Fruit fly (Drosophila melanogaster): ENCODE data around the gene MED4.

Gene MED4

dm6 chr3L:7250469-7250868, at the start of gene MED4:
MED4 (minus strand) TSS chr3L:7250527.
- TF ChIP-seq CG8478 (optimal IDR thresholded peaks at IDR 0.05) (no peak), CTCF (optimal IDR thresholded peaks at IDR 0.05) (peak in 1 of 2 experiments; percentile 10)

- TF ChIP-seq CTCF (optimal IDR thresholded peaks at IDR 0.05) (no peak), CG8478 (optimal IDR thresholded peaks at IDR 0.05) (no peak)
Observed at dm6 chr3L:7283541-7283940, 33.2 kb upstream of the MED4 start.

- TF ChIP-seq CG8478 (optimal IDR thresholded peaks at IDR 0.05) (no peak), CTCF (optimal IDR thresholded peaks at IDR 0.05) (no peak)
Observed at dm6 chr3L:7263757-7264516, 13.6 kb upstream of the MED4 start, which contains the start of gene CG14830. CG14830 (minus strand) TSS chr3L:7263920.

- TF ChIP-seq CTCF (optimal IDR thresholded peaks at IDR 0.05) (no peak), CG8478 (optimal IDR thresholded peaks at IDR 0.05) (no peak)
Observed at dm6 chr3L:7262471-7262870, 12.1 kb upstream of the MED4 start.

- no peak for TF ChIP-seq CG8478 (optimal IDR thresholded peaks at IDR 0.05)
- TF ChIP-seq CTCF (optimal IDR thresholded peaks at IDR 0.05): no peak
Observed at dm6 chr3L:7258267-7258666, 7.9 kb upstream of the MED4 start.

dm6 chr3L:7254724-7255123, 4.4 kb upstream of the MED4 start:
- TF ChIP-seq CTCF (optimal IDR thresholded peaks at IDR 0.05): no peak
- no peak for TF ChIP-seq CG8478 (optimal IDR thresholded peaks at IDR 0.05)

- TF ChIP-seq CTCF (optimal IDR thresholded peaks at IDR 0.05): peak; percentile 1 to 36
- TF ChIP-seq CG8478 (optimal IDR thresholded peaks at IDR 0.05): no peak
Observed at dm6 chr3L:7249167-7249566, 1.2 kb downstream of the MED4 start, which contains the start of gene Cdc27. Cdc27 (minus strand) TSS chr3L:7249340.

- TF ChIP-seq CTCF (optimal IDR thresholded peaks at IDR 0.05): no peak
- no peak for TF ChIP-seq CG8478 (optimal IDR thresholded peaks at IDR 0.05)
Observed at dm6 chr3L:7243775-7244438, 6.4 kb downstream of the MED4 start, which contains the start of the genes mRpL50 and mei-P22. mRpL50 (minus strand) TSS chr3L:7243933. mei-P22 (plus strand) TSS chr3L:7244388.

- TF ChIP-seq CTCF (optimal IDR thresholded peaks at IDR 0.05) (no peak), CG8478 (optimal IDR thresholded peaks at IDR 0.05) (no peak)
Observed at dm6 chr3L:7241217-7241859, 9.0 kb downstream of the MED4 start, which contains the start of the genes RpL18 and Neos. RpL18 (minus strand) TSS chr3L:7241351. Neos (plus strand) TSS chr3L:7241628.

- TF ChIP-seq CG8478 (optimal IDR thresholded peaks at IDR 0.05) (no peak), CTCF (optimal IDR thresholded peaks at IDR 0.05) (no peak)
Observed at dm6 chr3L:7238072-7238759, 12.1 kb downstream of the MED4 start, which contains the start of the genes CG14829 and BHD. CG14829 (minus strand) TSS chr3L:7238122. BHD (plus strand) TSS chr3L:7238542.

dm6 chr3L:7234212-7234611, 16.1 kb downstream of the MED4 start, which contains the start of gene CG14826:
CG14826 (plus strand) TSS chr3L:7234512.
- TF ChIP-seq CG8478 (optimal IDR thresholded peaks at IDR 0.05) (no peak), CTCF (optimal IDR thresholded peaks at IDR 0.05) (no peak)

Data from S2 (cell line).